Worm (Caenorhabditis elegans): ENCODE results near the gene gex-3.

The gex-3 gene

ce11 chrIV:12378919-12379318, 25.3 kb upstream of the gex-3 start (continued):
- no peak for TF ChIP-seq daf-16 (GFP tag; optimal IDR thresholded peaks at IDR 0.05)
- TF ChIP-seq daf-16 (tag; optimal IDR thresholded peaks at IDR 0.05) = peak; percentile 11
- peak; percentile 48 for TF ChIP-seq aha-1 (tag)
- TF ChIP-seq mxl-2 (GFP tag; conservative IDR thresholded peaks at IDR 0.05) = no peak
- TF ChIP-seq dpl-1 (GFP tag; optimal IDR thresholded peaks at IDR 0.05) = no peak
- no peak for TF ChIP-seq F26F4.8 (GFP tag; conservative IDR thresholded peaks at IDR 0.05)
- no peak for TF ChIP-seq nhr-42 (GFP tag; IDR thresholded peaks at IDR 0.05)
- TF ChIP-seq hif-1 (tag; optimal IDR thresholded peaks at IDR 0.05) = no peak
- no peak for TF ChIP-seq fos-1 (tag; optimal IDR thresholded peaks at IDR 0.05)
- TF ChIP-seq lir-3 (tag; optimal IDR thresholded peaks at IDR 0.05) = no peak
- TF ChIP-seq nhr-28 (tag; optimal IDR thresholded peaks at IDR 0.05) = peak; percentile 28

ce11 chrIV:12379784-12380183, 24.4 kb upstream of the gex-3 start, which contains the start of gene thn-1:
TSS of gene thn-1 (plus strand) at chrIV:12380084.
- no peak for TF ChIP-seq cey-2 (tag; optimal IDR thresholded peaks at IDR 0.05; ENCODE audit: borderline replicate concordance, insufficient read depth)
- TF ChIP-seq nhr-48 (tag; optimal IDR thresholded peaks at IDR 0.05) = no peak
- TF ChIP-seq zip-11 (GFP tag; IDR thresholded peaks at IDR 0.05) = no peak
- TF ChIP-seq lsy-2 (tag; optimal IDR thresholded peaks at IDR 0.05) = no peak
- TF ChIP-seq mdl-1 (tag; optimal IDR thresholded peaks at IDR 0.05) = no peak
- TF ChIP-seq ztf-11 (tag; optimal IDR thresholded peaks at IDR 0.05) = no peak
- no peak for TF ChIP-seq ceh-62 (tag; optimal IDR thresholded peaks at IDR 0.05)
- no peak for TF ChIP-seq tag-97 (GFP tag; IDR thresholded peaks at IDR 0.05)
- no peak for TF ChIP-seq lin-39 (tag; optimal IDR thresholded peaks at IDR 0.05)
- no peak for TF ChIP-seq vab-7 (GFP tag; IDR thresholded peaks at IDR 0.05)
- no peak for TF ChIP-seq sdz-12 (GFP tag; optimal IDR thresholded peaks at IDR 0.05)
- TF ChIP-seq daf-19 (GFP tag; conservative IDR thresholded peaks at IDR 0.05) = no peak
- TF ChIP-seq set-16 (GFP tag; IDR thresholded peaks at IDR 0.05) = no peak
- no peak for TF ChIP-seq aha-1 (tag)
- TF ChIP-seq T20F7.1 (GFP tag; optimal IDR thresholded peaks at IDR 0.05) = no peak
- TF ChIP-seq Y5F2A.4 (GFP tag; optimal IDR thresholded peaks at IDR 0.05) = no peak
- no peak for TF ChIP-seq snpc-4 (tag; optimal IDR thresholded peaks at IDR 0.05)
- TF ChIP-seq Y48G9A.11 (GFP tag; IDR thresholded peaks at IDR 0.05) = no peak
- no peak for TF ChIP-seq lir-3 (tag; optimal IDR thresholded peaks at IDR 0.05)
- no peak for TF ChIP-seq attf-4 (tag; optimal IDR thresholded peaks at IDR 0.05)

- no peak for TF ChIP-seq skn-1 (tag; optimal IDR thresholded peaks at IDR 0.05)
- TF ChIP-seq F10B5.3 (tag; optimal IDR thresholded peaks at IDR 0.05) = no peak
- TF ChIP-seq hif-1 (tag; optimal IDR thresholded peaks at IDR 0.05) = no peak
- no peak for TF ChIP-seq F44E2.7 (GFP tag; IDR thresholded peaks at IDR 0.05)
- TF ChIP-seq jun-1 (tag; optimal IDR thresholded peaks at IDR 0.05) = no peak
- TF ChIP-seq dmd-9 (GFP tag; IDR thresholded peaks at IDR 0.05) = no peak
- no peak for TF ChIP-seq ceh-44 (GFP tag; IDR thresholded peaks at IDR 0.05)
- peak; percentile 60 for TF ChIP-seq dmd-6 (GFP tag; IDR thresholded peaks at IDR 0.05)
These were observed 21.4 kb upstream of the gex-3 start, which contains the start of gene thn-2 for ce11 chrIV:12382864-12383263. TSS of gene thn-2 (plus strand) at chrIV:12383170.

- TF ChIP-seq set-16 (GFP tag; IDR thresholded peaks at IDR 0.05) (0 out of 2 replicates have a peak, but pooled peaks have one; percentile 6), fkh-10 (GFP tag; optimal IDR thresholded peaks at IDR 0.05) (no peak)
These were observed 19.2 kb upstream of the gex-3 start, which contains the start of gene F28D1.6 for ce11 chrIV:12385061-12385460. TSS of gene F28D1.6 (minus strand) at chrIV:12385161.
